Fruit fly (Drosophila melanogaster) whole organism, pupa: ENCODE data around the gene CG14286.
A peak's percentile ranks its signal among the peaks of the same experiment; 100 is the strongest.

Source experiments
- CG10348 ChIP-seq: fragments of 200-800 bp; sonication (Bioruptor generic); IDR thresholded peaks from 2 replicates; pipeline ENCODE4 v1.3.6; 2022; ENCODE audit warnings: missing biosample characterization, missing genetic modification characterization
- CG12605 ChIP-seq: fragments of 200-800 bp; sonication (Bioruptor generic); IDR thresholded peaks from 2 replicates; pipeline ENCODE4 v1.3.6; 2022; ENCODE audit warnings: missing biosample characterization, missing genetic modification characterization
- CG13204 ChIP-seq: fragments of 200-800 bp; sonication (Bioruptor generic); optimal IDR thresholded peaks from 2 replicates; lab custom pipeline; 2018; ENCODE audit warnings: missing biosample characterization, mild to moderate bottlenecking, missing genetic modification characterization, moderate library complexity
- CG14655 ChIP-seq: fragments of 200-800 bp; sonication (Bioruptor generic); optimal IDR thresholded peaks from 3 replicates; lab custom pipeline; 2017; ENCODE audit warnings: mild to moderate bottlenecking, missing biosample characterization, missing genetic modification reagents, missing genetic modification characterization
- CG15710 ChIP-seq: fragments of 200-800 bp; sonication (Bioruptor generic); optimal IDR thresholded peaks from 2 replicates; lab custom pipeline; 2018; ENCODE audit warnings: missing biosample characterization, mild to moderate bottlenecking, missing genetic modification characterization, moderate library complexity
- CG17806 ChIP-seq: fragments of 200-800 bp; sonication (Bioruptor generic); optimal IDR thresholded peaks from 2 replicates; lab custom pipeline; 2018; ENCODE audit warnings: missing biosample characterization, mild to moderate bottlenecking, missing genetic modification characterization, moderate library complexity
- CG32121 ChIP-seq: fragments of 200-800 bp; sonication (Bioruptor generic); IDR thresholded peaks from 2 replicates; pipeline ENCODE4 v1.3.6; 2022; ENCODE audit warnings: missing biosample characterization, missing genetic modification characterization
- CG34367 ChIP-seq: fragments of 200-800 bp; sonication (Bioruptor generic); optimal IDR thresholded peaks from 2 replicates; lab custom pipeline; 2018; ENCODE audit warnings: missing biosample characterization, mild to moderate bottlenecking, missing genetic modification characterization
- CG4496 ChIP-seq: fragments of 200-800 bp; sonication (Bioruptor generic); IDR thresholded peaks from 3 replicates; pipeline ENCODE4 v1.3.6; 2022; ENCODE audit warnings: missing biosample characterization, missing genetic modification characterization
- CG8159 ChIP-seq: fragments of 200-800 bp; sonication (Bioruptor generic); optimal IDR thresholded peaks from 3 replicates; lab custom pipeline; 2018; ENCODE audit warnings: missing biosample characterization, mild to moderate bottlenecking, missing genetic modification characterization, moderate library complexity
- CG8301 ChIP-seq: fragments of 200-800 bp; sonication (Bioruptor generic); optimal IDR thresholded peaks from 2 replicates; lab custom pipeline; 2018; ENCODE audit warnings: missing biosample characterization, mild to moderate bottlenecking, missing genetic modification characterization
- CG9948 ChIP-seq: fragments of 200-800 bp; sonication (Bioruptor generic); optimal IDR thresholded peaks from 2 replicates; lab custom pipeline; 2018; ENCODE audit warnings: missing biosample characterization, mild to moderate bottlenecking, missing genetic modification characterization, moderate library complexity
- D1 ChIP-seq: fragments of 200-800 bp; sonication (Bioruptor generic); optimal IDR thresholded peaks from 2 replicates; lab custom pipeline; 2018; ENCODE audit warnings: missing biosample characterization, mild to moderate bottlenecking, missing genetic modification characterization, moderate library complexity
- EcR ChIP-seq: fragments of 200-800 bp; sonication (Bioruptor generic); optimal IDR thresholded peaks from 3 replicates; lab custom pipeline; 2019; ENCODE audit warnings: missing biosample characterization, missing genetic modification characterization, mild to moderate bottlenecking, moderate library complexity, missing genetic modification reagents
- Ets98B ChIP-seq: fragments of 200-800 bp; sonication (Bioruptor generic); IDR thresholded peaks from 2 replicates; pipeline ENCODE4 v1.3.6; 2022; ENCODE audit warnings: missing biosample characterization, missing genetic modification characterization
- Pif1A ChIP-seq: fragments of 200-800 bp; sonication (Bioruptor generic); optimal IDR thresholded peaks from 3 replicates; lab custom pipeline; 2016; ENCODE audit warnings: missing biosample characterization, missing genetic modification characterization
- Pif1B ChIP-seq: fragments of 200-800 bp; sonication (Bioruptor generic); optimal IDR thresholded peaks from 3 replicates; lab custom pipeline; 2016; ENCODE audit warnings: missing biosample characterization, missing genetic modification characterization
- Snoo ChIP-seq: fragments of 200-800 bp; sonication (Bioruptor generic); optimal IDR thresholded peaks from 3 replicates; lab custom pipeline; 2017; ENCODE audit warnings: missing biosample characterization, mild to moderate bottlenecking, missing genetic modification characterization, inconsistent platforms
- fd96Ca ChIP-seq: fragments of 200-800 bp; sonication (Bioruptor generic); IDR thresholded peaks from 3 replicates; pipeline ENCODE4 v1.3.6; 2022; ENCODE audit warnings: missing biosample characterization, missing genetic modification characterization
- gl ChIP-seq: fragments of 200-800 bp; sonication (Bioruptor generic); optimal IDR thresholded peaks from 2 replicates; lab custom pipeline; 2018; ENCODE audit warnings: missing biosample characterization, mild to moderate bottlenecking, missing genetic modification characterization
- rn ChIP-seq: fragments of 200-800 bp; sonication (Bioruptor generic); IDR thresholded peaks from 2 replicates; pipeline ENCODE4 v1.3.6; 2022; ENCODE audit warnings: missing biosample characterization, missing genetic modification characterization

CG14286 gene

DNA sequence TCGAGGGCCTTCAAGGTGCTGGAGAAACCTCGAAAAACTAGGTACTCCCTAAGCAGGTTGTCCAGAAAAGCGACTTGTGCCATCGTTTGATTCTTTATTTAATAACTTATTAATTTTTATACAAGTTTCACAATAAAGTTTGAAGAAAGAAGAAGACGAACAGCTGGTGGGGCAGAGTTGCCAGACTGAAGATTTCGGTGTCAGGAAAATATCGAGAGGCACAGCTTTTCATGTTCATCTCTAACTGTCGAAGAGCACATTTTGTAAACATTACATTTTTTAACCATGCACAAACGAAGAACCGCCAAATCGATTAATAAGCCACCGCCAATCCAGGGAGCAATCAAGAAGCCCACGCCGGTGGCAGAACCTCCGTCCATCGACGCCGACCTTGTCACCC, at the start of gene CG14286, which contains the start of gene CG6005:
Gene CG14286 (plus strand): TSS at position 231 of the 400 bp plus-strand sequence.
Gene CG6005 (minus strand): TSS at position 169 of the 400 bp plus-strand sequence.
- peak; percentile 32; the same call in 1 of the 2 replicates for TF ChIP-seq CG32121 (GFP tag; lab: Robert Waterston, UW)
- TF ChIP-seq CG8159 (tag; lab: Kevin White, UChicago) = no peak
- peak; percentile 45 for TF ChIP-seq Ets98B (GFP tag; lab: Robert Waterston, UW)
- TF ChIP-seq CG15710 (tag; lab: Kevin White, UChicago) = peak; percentile 13
- no peak for TF ChIP-seq rn (GFP tag; lab: Robert Waterston, UW)
- TF ChIP-seq CG4496 (GFP tag; lab: Robert Waterston, UW) = peak; percentile 70
- TF ChIP-seq gl (tag; lab: Kevin White, UChicago) = no peak
- TF ChIP-seq fd96Ca (GFP tag; lab: Robert Waterston, UW) = 0 out of 3 replicates have a peak, but pooled peaks have one; percentile 32
- TF ChIP-seq CG9948 (tag; lab: Kevin White, UChicago) = no peak

DNA sequence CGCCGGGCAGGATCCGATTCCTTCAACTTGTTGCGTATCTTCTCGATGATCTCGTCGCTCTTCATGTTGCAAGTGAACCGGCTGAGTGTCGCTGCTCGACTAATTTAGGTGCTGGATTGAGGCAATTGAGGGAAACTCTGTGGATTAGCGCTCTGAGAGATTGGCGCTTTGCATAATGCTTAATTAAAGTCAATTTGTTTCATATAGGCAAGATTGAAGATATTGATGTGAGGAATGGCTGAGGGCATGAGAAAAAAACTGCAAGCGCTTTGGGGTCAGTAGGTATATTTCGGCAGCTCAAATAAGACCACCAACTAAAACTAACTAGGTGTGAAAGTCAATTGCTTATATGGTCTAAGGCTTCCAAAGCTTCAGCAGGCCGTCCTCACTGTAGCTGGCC, 45.2 kb upstream of the CG14286 start, which contains the start of gene euc:
Gene euc (minus strand): TSS at position 101 of the 400 bp plus-strand sequence.
- TF ChIP-seq D1 (tag; lab: Kevin White, UChicago) (no peak), Pif1B (no peak), CG34367 (tag; lab: Kevin White, UChicago) (no peak), CG8301 (tag; lab: Kevin White, UChicago) (no peak), fd96Ca (GFP tag; lab: Robert Waterston, UW) (no peak), Ets98B (GFP tag; lab: Robert Waterston, UW) (no peak), CG14655 (GFP tag; lab: Kevin White, UChicago) (no peak), CG15710 (tag; lab: Kevin White, UChicago) (no peak), Pif1A (no peak), CG32121 (GFP tag; lab: Robert Waterston, UW) (no peak), CG4496 (GFP tag; lab: Robert Waterston, UW) (no peak), CG17806 (tag; lab: Kevin White, UChicago) (no peak), CG13204 (GFP tag; lab: Kevin White, UChicago) (no peak), Snoo (tag; lab: Kevin White, UChicago) (no peak), CG10348 (GFP tag; lab: Robert Waterston, UW) (no peak), rn (GFP tag; lab: Robert Waterston, UW) (no peak)

DNA sequence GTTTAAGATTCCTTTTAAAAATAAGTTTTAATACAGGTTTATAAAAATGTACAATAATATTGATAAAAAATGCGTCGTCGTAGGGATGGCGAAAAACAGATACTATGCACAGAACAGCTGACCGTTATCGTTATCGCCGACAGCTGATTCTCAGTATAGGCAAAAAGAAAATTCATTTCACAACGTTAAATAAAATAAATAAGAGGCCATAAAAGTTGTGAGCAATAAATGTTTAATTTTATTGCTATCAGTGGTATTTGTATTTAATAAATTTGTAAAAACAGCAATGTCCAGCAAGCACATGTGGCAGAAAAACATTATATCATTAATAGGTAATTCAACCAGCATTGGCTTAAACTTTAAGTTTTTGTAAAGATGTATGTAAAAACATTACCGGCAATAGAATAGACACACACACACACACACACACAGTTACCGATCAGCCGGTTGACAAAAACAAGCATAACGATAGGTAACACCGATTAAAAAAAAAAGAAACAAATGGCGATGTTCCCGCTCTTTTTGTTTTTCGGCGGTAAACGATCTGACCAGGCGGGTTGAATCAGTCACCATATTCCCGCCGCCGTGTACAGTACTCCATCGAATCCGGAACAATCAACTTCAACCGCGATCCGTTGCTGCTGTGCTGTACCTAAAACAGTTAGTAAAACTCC, 42.9 kb upstream of the CG14286 start, which contains the start of the genes dnk and Smu1:
Gene dnk (plus strand): TSS at position 133 of the 674 bp plus-strand sequence.
Gene Smu1 (minus strand): TSS at position 462 of the 674 bp plus-strand sequence.
- TF ChIP-seq CG15710 (tag; lab: Kevin White, UChicago) (no peak), CG12605 (GFP tag; lab: Robert Waterston, UW) (peak; percentile 59), CG13204 (GFP tag; lab: Kevin White, UChicago) (no peak), Pif1B (peak; percentile 27), CG34367 (tag; lab: Kevin White, UChicago) (peak; percentile 23), fd96Ca (GFP tag; lab: Robert Waterston, UW) (peak; percentile 36; the same call in 1 of the 3 replicates), Pif1A (peak; percentile 40)
- TF ChIP-seq, all 21 proteins: peak for 5

dm6 chr3R:18983614-18984185, 40.2 kb upstream of the CG14286 start, which contains the start of the genes snRNP-U1-C and gukh:
snRNP-U1-C (minus strand) TSS chr3R:18983650.
gukh (plus strand) TSS chr3R:18984025.
- TF ChIP-seq Ets98B (GFP tag; lab: Robert Waterston, UW) (peak; percentile 86), CG34367 (tag; lab: Kevin White, UChicago) (peak; percentile 65), Pif1A (peak; percentile 44), CG9948 (tag; lab: Kevin White, UChicago) (peak; percentile 50), CG8301 (tag; lab: Kevin White, UChicago) (peak; percentile 44), D1 (tag; lab: Kevin White, UChicago) (no peak), CG17806 (tag; lab: Kevin White, UChicago) (peak; percentile 62), Pif1B (peak; percentile 73), CG10348 (GFP tag; lab: Robert Waterston, UW) (no peak), CG32121 (GFP tag; lab: Robert Waterston, UW) (peak; percentile 83), CG13204 (GFP tag; lab: Kevin White, UChicago) (no peak), CG15710 (tag; lab: Kevin White, UChicago) (peak; percentile 71), CG8159 (tag; lab: Kevin White, UChicago) (peak; percentile 48), Snoo (tag; lab: Kevin White, UChicago) (peak; percentile 52), fd96Ca (GFP tag; lab: Robert Waterston, UW) (peak; percentile 67), gl (tag; lab: Kevin White, UChicago) (no peak), CG12605 (GFP tag; lab: Robert Waterston, UW) (peak; percentile 65; the same call in 1 of the 2 replicates), CG4496 (GFP tag; lab: Robert Waterston, UW) (peak; percentile 91), CG14655 (GFP tag; lab: Kevin White, UChicago) (peak; percentile 48), rn (GFP tag; lab: Robert Waterston, UW) (peak; percentile 22; the same call in 1 of the 2 replicates), EcR (GFP tag; lab: Kevin White, UChicago) (peak; percentile 48)
